Worm (Caenorhabditis elegans): ENCODE data around the gene nlp-29.

ce11 chrV:3935892-3936478 is 48.2 kb upstream of the nlp-29 start, which contains the start of gene cyp-35A5:
- TF ChIP-seq lin-13 (tag; optimal IDR thresholded peaks at IDR 0.05) (no peak), unc-62 (GFP tag; optimal IDR thresholded peaks at IDR 0.05) (no peak), unc-39 (tag; optimal IDR thresholded peaks at IDR 0.05) (no peak), elt-1 (tag; optimal IDR thresholded peaks at IDR 0.05; ENCODE audit: borderline replicate concordance, insufficient read depth) (no peak), ceh-39 (tag; optimal IDR thresholded peaks at IDR 0.05) (no peak)

All from whole organism, mixed stage, embryonic.